Fruit fly (Drosophila melanogaster) S2 (cell line): Measurements from ENCODE around the gene CG1309.

Experiments
- CG8478 ChIP-seq: fragments of >200 bp; optimal IDR thresholded peaks from 2 replicates; lab custom pipeline; 2018
- CTCF ChIP-seq, 2 experiments: fragments of >200 bp; optimal IDR thresholded peaks; 2 replicates each; lab custom pipeline; 2018

CG1309 gene

dm6 chr3L:4254301-4254834 lies 4.9 kb upstream of the CG1309 start, which contains the start of the genes ago and CG1265:
Gene ago, minus strand, starts transcription at chr3L:4254306.
Gene CG1265, plus strand, starts transcription at chr3L:4254776.
- TF ChIP-seq CG8478 (lab: Kevin White, UChicago) (no peak), CTCF (optimal IDR thresholded peaks at IDR 0.05; lab: Kevin White, UChicago) (no peak)

dm6 chr3L:4261177-4261576 lies 1.9 kb downstream of the CG1309 start:
- TF ChIP-seq CTCF (optimal IDR thresholded peaks at IDR 0.05; lab: Kevin White, UChicago) (no peak), CG8478 (lab: Kevin White, UChicago) (no peak)

dm6 chr3L:4262384-4262783 lies 3.2 kb downstream of the CG1309 start, which contains the start of the genes CG11586 and VhaM9.7-a:
Gene CG11586, minus strand, starts transcription at chr3L:4262470.
Gene VhaM9.7-a, plus strand, starts transcription at chr3L:4262705.
- TF ChIP-seq CTCF (optimal IDR thresholded peaks at IDR 0.05; lab: Kevin White, UChicago) = no peak
- no peak for TF ChIP-seq CG8478 (lab: Kevin White, UChicago)

- TF ChIP-seq CG8478 (lab: Kevin White, UChicago) = no peak
- no peak for TF ChIP-seq CTCF (optimal IDR thresholded peaks at IDR 0.05; lab: Kevin White, UChicago)
Observed at dm6 chr3L:4263502-4263901, 4.3 kb downstream of the CG1309 start, which contains the start of gene CG1273. Gene CG1273, plus strand, starts transcription at chr3L:4263719.

dm6 chr3L:4264963-4265362 lies 5.7 kb downstream of the CG1309 start:
- TF ChIP-seq CTCF (optimal IDR thresholded peaks at IDR 0.05; lab: Kevin White, UChicago) (no peak), CG8478 (lab: Kevin White, UChicago) (no peak)

dm6 chr3L:4265836-4266235 lies 6.6 kb downstream of the CG1309 start:
- no peak for TF ChIP-seq CG8478 (lab: Kevin White, UChicago)
- no peak for TF ChIP-seq CTCF (optimal IDR thresholded peaks at IDR 0.05; lab: Kevin White, UChicago)

dm6 chr3L:4267403-4267802 lies 8.2 kb downstream of the CG1309 start, which contains the start of gene CG33764:
Gene CG33764, minus strand, starts transcription at chr3L:4267503.
- TF ChIP-seq CTCF (optimal IDR thresholded peaks at IDR 0.05; lab: Kevin White, UChicago) = no peak
- TF ChIP-seq CG8478 (lab: Kevin White, UChicago) = no peak

dm6 chr3L:4269208-4269607 lies 10.0 kb downstream of the CG1309 start:
- TF ChIP-seq CG8478 (lab: Kevin White, UChicago) = no peak
- TF ChIP-seq CTCF (optimal IDR thresholded peaks at IDR 0.05; lab: Kevin White, UChicago) = no peak

dm6 chr3L:4269920-4270319 lies 10.7 kb downstream of the CG1309 start:
- no peak for TF ChIP-seq CG8478 (lab: Kevin White, UChicago)

dm6 chr3L:4270949-4271827 lies 12.0 kb downstream of the CG1309 start:
- no peak for TF ChIP-seq CTCF (optimal IDR thresholded peaks at IDR 0.05; lab: Kevin White, UChicago)
- TF ChIP-seq CG8478 (lab: Kevin White, UChicago) = no peak

- no peak for TF ChIP-seq CTCF (optimal IDR thresholded peaks at IDR 0.05; lab: Kevin White, UChicago)
- TF ChIP-seq CG8478 (lab: Kevin White, UChicago) = no peak
Observed at dm6 chr3L:4272167-4272773, 13.0 kb downstream of the CG1309 start.

dm6 chr3L:4277796-4278195 lies 18.6 kb downstream of the CG1309 start, which contains the start of gene Ctl1:
Gene Ctl1, plus strand, starts transcription at chr3L:4277962.
- TF ChIP-seq CG8478 (lab: Kevin White, UChicago) (no peak), CTCF (optimal IDR thresholded peaks at IDR 0.05; lab: Kevin White, UChicago) (no peak)

dm6 chr3L:4282627-4283026 lies 23.4 kb downstream of the CG1309 start, which contains the start of gene CG11583:
Gene CG11583, minus strand, starts transcription at chr3L:4282817.
- TF ChIP-seq CG8478 (lab: Kevin White, UChicago) (no peak), CTCF (optimal IDR thresholded peaks at IDR 0.05; lab: Kevin White, UChicago) (peak in 1 of 2 experiments; percentile 33)

- TF ChIP-seq CG8478 (lab: Kevin White, UChicago) = no peak
- peak in 1 of 2 experiments; percentile 12 for TF ChIP-seq CTCF (optimal IDR thresholded peaks at IDR 0.05; lab: Kevin White, UChicago)
Observed at dm6 chr3L:4283428-4284089, 24.3 kb downstream of the CG1309 start, which contains the start of the genes srw and CG1316. Gene srw, minus strand, starts transcription at chr3L:4283478. Gene CG1316, plus strand, starts transcription at chr3L:4283851.
